Worm (Caenorhabditis elegans) whole organism, young adult: ENCODE data around the gene C04C3.7.
"Not testable (repeated sequence)": the region's sequence is repeated elsewhere in the genome, so short reads cannot be mapped to it uniquely, and the experiment has no call there.

Source experiments
- B0035.1 ChIP-seq: sonication (generic microtip); optimal IDR thresholded peaks from 2 replicates; lab custom pipeline; 2016; ENCODE audit warnings: missing genetic modification characterization, mild to moderate bottlenecking, missing compliant biosample characterization, missing genotype, missing genetic modification reagents
- C17E4.6 ChIP-seq: fragments of 200-800 bp; sonication (Bioruptor generic); IDR thresholded peaks from 2 replicates; pipeline ENCODE4 v1.3.6; 2022; ENCODE audit warnings: missing genetic modification reagents, missing genetic modification characterization, missing compliant biosample characterization
- F10E7.11 ChIP-seq: sonication (generic microtip); optimal IDR thresholded peaks from 2 replicates; lab custom pipeline; 2017; ENCODE audit warnings: mild to moderate bottlenecking, missing genetic modification characterization, moderate library complexity, missing compliant biosample characterization
- F57A8.1 ChIP-seq: fragments of 200-800 bp; sonication (Bioruptor generic); optimal IDR thresholded peaks from 2 replicates; lab custom pipeline; 2018; ENCODE audit warnings: mild to moderate bottlenecking, missing genetic modification characterization, moderate library complexity, missing compliant biosample characterization
- K11D2.4 ChIP-seq: fragments of 200-800 bp; sonication (Bioruptor generic); IDR thresholded peaks from 2 replicates; pipeline ENCODE4 v1.3.6; 2022; ENCODE audit warnings: missing genetic modification reagents, missing genetic modification characterization, missing compliant biosample characterization
- Y95B8A.8 ChIP-seq: fragments of 200-800 bp; sonication (Bioruptor generic); IDR thresholded peaks from 2 replicates; pipeline ENCODE4 v1.3.6; 2022; ENCODE audit warnings: missing genetic modification reagents, missing genetic modification characterization, missing compliant biosample characterization
- akir-1 ChIP-seq: fragments of 200-800 bp; sonication (Bioruptor generic); optimal IDR thresholded peaks from 2 replicates; lab custom pipeline; 2018; ENCODE audit warnings: mild to moderate bottlenecking, missing genetic modification characterization, moderate library complexity, missing compliant biosample characterization
- attf-3 ChIP-seq: fragments of 200-800 bp; sonication (Bioruptor generic); conservative IDR thresholded peaks from 2 replicates; pipeline ENCODE4 v1.3.6; 2022; ENCODE audit warnings: missing genetic modification reagents, missing genetic modification characterization, missing compliant biosample characterization
- ceh-27 ChIP-seq: fragments of 200-800 bp; sonication (Bioruptor generic); optimal IDR thresholded peaks from 2 replicates; lab custom pipeline; 2018; ENCODE audit warnings: mild to moderate bottlenecking, missing genetic modification characterization, moderate library complexity, missing compliant biosample characterization
- ceh-58 ChIP-seq: fragments of 200-800 bp; sonication (Bioruptor generic); IDR thresholded peaks from 2 replicates; pipeline ENCODE4 v1.3.6; 2022; ENCODE audit warnings: missing genetic modification characterization, missing compliant biosample characterization
- die-1 ChIP-seq: sonication (generic microtip); optimal IDR thresholded peaks from 2 replicates; lab custom pipeline; 2016; ENCODE audit warnings: missing genotype, mild to moderate bottlenecking, missing genetic modification characterization, missing compliant biosample characterization
- dox-1 ChIP-seq: fragments of 200-800 bp; sonication (Bioruptor generic); IDR thresholded peaks from 2 replicates; pipeline ENCODE4 v1.3.6; 2022; ENCODE audit warnings: missing genetic modification reagents, missing genetic modification characterization, missing compliant biosample characterization
- efl-1 ChIP-seq: fragments of 150-350 bp; optimal IDR thresholded peaks from 2 replicates; lab custom pipeline; 2014; ENCODE audit warnings: missing biosample characterization, missing genetic modification reagents, missing genetic modification characterization
- egrh-3 ChIP-seq: fragments of 200-800 bp; sonication (Bioruptor generic); IDR thresholded peaks from 2 replicates; pipeline ENCODE4 v1.3.6; 2022; ENCODE audit warnings: missing genetic modification reagents, missing genetic modification characterization, missing compliant biosample characterization
- fkh-3 ChIP-seq: sonication (generic microtip); optimal IDR thresholded peaks from 2 replicates; lab custom pipeline; 2016; ENCODE audit warnings: mild to moderate bottlenecking, missing genetic modification characterization, missing compliant biosample characterization
- let-526 ChIP-seq: fragments of 200-800 bp; sonication (Bioruptor generic); IDR thresholded peaks from 2 replicates; pipeline ENCODE4 v1.3.6; 2022; ENCODE audit warnings: missing genetic modification reagents, missing genetic modification characterization, missing compliant biosample characterization
- lin-26 ChIP-seq: fragments of 200-800 bp; sonication (Bioruptor generic); IDR thresholded peaks from 2 replicates; pipeline ENCODE4 v1.3.6; 2022; ENCODE audit warnings: missing genetic modification reagents, missing genetic modification characterization, missing compliant biosample characterization
- lin-54 ChIP-seq: fragments of 200-800 bp; sonication (Bioruptor generic); optimal IDR thresholded peaks from 2 replicates; lab custom pipeline; 2018; ENCODE audit warnings: mild to moderate bottlenecking, missing genetic modification characterization, missing compliant biosample characterization
- lsy-27 ChIP-seq: sonication (generic microtip); optimal IDR thresholded peaks from 2 replicates; lab custom pipeline; 2017; ENCODE audit warnings: missing genetic modification characterization, mild to moderate bottlenecking, missing compliant biosample characterization, antibody characterized with exemption, missing genotype, borderline replicate concordance; ENCODE audit not compliant: insufficient read depth
- nhr-90 ChIP-seq: sonication (generic microtip); optimal IDR thresholded peaks from 2 replicates; lab custom pipeline; 2016; ENCODE audit warnings: missing genotype, mild to moderate bottlenecking, missing genetic modification characterization, missing compliant biosample characterization
- pbrm-1 ChIP-seq: fragments of 200-800 bp; sonication (Bioruptor generic); IDR thresholded peaks from 2 replicates; pipeline ENCODE4 v1.3.6; 2022; ENCODE audit warnings: missing genetic modification reagents, missing genetic modification characterization, missing compliant biosample characterization
- pha-4 ChIP-seq: fragments of 150-350 bp; sonication (generic microtip); optimal IDR thresholded peaks from 2 replicates; lab custom pipeline; 2014; ENCODE audit warnings: missing biosample characterization, missing genetic modification reagents, missing genetic modification characterization
- snpc-4 ChIP-seq, 5 experiments: fragments of 150-350 bp in 1 of 5; sonication (generic microtip) in 4 of 5; optimal IDR thresholded peaks; 2 replicates each; lab custom pipeline; 2014 to 2018; ENCODE audit warnings: missing genetic modification characterization in 5 of 5, missing biosample characterization in 3 of 5, antibody characterized with exemption in 2 of 5, mild to moderate bottlenecking in 2 of 5, missing compliant biosample characterization in 2 of 5, missing genotype in 2 of 5, moderate library complexity in 2 of 5, missing genetic modification reagents in 1 of 5
- somi-1 ChIP-seq: fragments of 200-800 bp; sonication (Bioruptor generic); optimal IDR thresholded peaks from 2 replicates; lab custom pipeline; 2018; ENCODE audit warnings: mild to moderate bottlenecking, missing genetic modification characterization, missing compliant biosample characterization
- sptf-2 ChIP-seq: fragments of 200-800 bp; sonication (Bioruptor generic); optimal IDR thresholded peaks from 2 replicates; lab custom pipeline; 2018; ENCODE audit warnings: mild to moderate bottlenecking, missing genetic modification characterization, missing compliant biosample characterization
- tbx-9 ChIP-seq: sonication (generic microtip); optimal IDR thresholded peaks from 2 replicates; lab custom pipeline; 2016; ENCODE audit warnings: borderline replicate concordance, missing genetic modification characterization, inconsistent platforms, missing compliant biosample characterization
- xnd-1 ChIP-seq: sonication (generic microtip); optimal IDR thresholded peaks from 2 replicates; lab custom pipeline; 2016; ENCODE audit warnings: missing genotype, missing genetic modification reagents, missing genetic modification characterization, missing compliant biosample characterization
- zfh-2 ChIP-seq: fragments of 200-800 bp; sonication (Bioruptor generic); conservative IDR thresholded peaks from 2 replicates; pipeline ENCODE4 v1.3.6; 2022; ENCODE audit warnings: missing genetic modification reagents, missing genetic modification characterization, missing compliant biosample characterization
- zim-3 ChIP-seq: sonication (generic microtip); optimal IDR thresholded peaks from 2 replicates; lab custom pipeline; 2017; ENCODE audit warnings: mild to moderate bottlenecking, missing genetic modification characterization, moderate library complexity, missing compliant biosample characterization
- ztf-28 ChIP-seq: fragments of 200-800 bp; sonication (Bioruptor generic); IDR thresholded peaks from 2 replicates; pipeline ENCODE4 v1.3.6; 2022; ENCODE audit warnings: missing genetic modification reagents, missing genetic modification characterization, missing compliant biosample characterization
- ztf-3 ChIP-seq: fragments of 200-800 bp; sonication (Bioruptor generic); optimal IDR thresholded peaks from 2 replicates; lab custom pipeline; 2018; ENCODE audit warnings: mild to moderate bottlenecking, missing genetic modification characterization, missing compliant biosample characterization
- ztf-6 ChIP-seq: fragments of 200-800 bp; sonication (Bioruptor generic); IDR thresholded peaks from 2 replicates; pipeline ENCODE4 v1.3.6; 2022; ENCODE audit warnings: missing genetic modification reagents, missing genetic modification characterization, missing compliant biosample characterization

The C04C3.7 gene

DNA sequence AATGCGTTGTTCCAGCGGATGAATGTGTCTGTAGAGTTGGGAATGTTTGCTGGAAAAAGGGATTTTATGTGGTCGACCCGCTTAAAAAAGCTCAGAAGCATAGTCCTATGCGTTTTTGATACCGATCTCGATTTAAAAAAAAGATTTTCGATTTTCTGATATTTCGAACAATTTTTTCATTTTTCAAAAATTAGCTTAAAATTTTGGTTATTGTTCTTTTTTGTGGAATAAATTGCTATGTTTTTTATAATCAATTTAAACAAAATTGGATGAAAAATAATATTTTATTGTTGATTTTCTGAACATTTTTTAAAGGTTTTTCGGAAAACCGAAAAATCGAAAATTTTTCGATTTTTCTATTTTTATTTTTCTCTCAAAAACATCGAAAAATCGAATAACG is at the start of gene C04C3.7:
Gene C04C3.7, minus strand, starts transcription at position 101 of the 400 bp plus-strand sequence.
- TF ChIP-seq pbrm-1 (GFP tag; lab: Robert Waterston, UW); lin-26 (GFP tag; lab: Robert Waterston, UW); tbx-9 (tag; lab: Kevin White, UChicago): not testable (repeated sequence)

DNA sequence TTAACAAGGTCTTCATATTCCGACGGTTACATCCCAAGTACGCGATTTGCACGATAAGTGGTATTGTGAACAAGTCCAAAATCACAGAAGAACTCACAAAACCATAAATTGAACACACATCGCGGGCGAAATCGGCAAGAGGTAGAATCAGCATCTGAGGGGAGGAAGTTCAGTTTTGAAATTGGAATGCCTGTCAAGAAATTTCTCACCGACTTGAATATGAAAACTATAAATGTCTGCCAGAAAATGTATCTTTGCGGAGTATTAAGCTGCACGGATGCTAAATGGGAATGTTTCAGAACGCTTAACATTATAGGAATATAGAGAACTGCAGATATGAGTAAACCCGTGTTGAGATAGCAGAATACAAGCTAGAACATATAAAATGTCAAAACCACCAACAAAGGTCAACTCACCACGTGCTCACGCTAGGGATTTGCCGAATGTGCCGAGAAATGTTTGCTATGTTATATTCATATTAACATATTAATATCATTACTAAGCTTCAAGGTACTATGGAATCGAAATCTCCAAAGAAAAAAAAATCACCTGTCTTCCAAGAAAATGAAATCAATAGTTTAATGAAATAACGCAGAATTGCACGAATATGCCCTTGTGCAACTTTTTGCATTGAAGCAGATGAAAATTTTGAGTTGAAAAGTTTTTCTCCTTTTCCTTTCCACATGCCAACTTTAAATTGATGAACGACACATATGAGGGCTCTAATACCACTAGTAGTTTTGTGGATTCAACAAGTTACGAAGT is 49.1 kb upstream of the C04C3.7 start, which contains the start of gene srz-82:
Gene srz-82, plus strand, starts transcription at position 701 of the 765 bp plus-strand sequence.
- TF ChIP-seq dox-1 (GFP tag; lab: Robert Waterston, UW) (no peak), efl-1 (GFP tag; lab: Kevin White, UChicago) (no peak), Y95B8A.8 (no peak), ceh-27 (GFP tag; lab: Kevin White, UChicago) (no peak), sptf-2 (GFP tag; lab: Kevin White, UChicago) (no peak), zfh-2 (GFP tag; lab: Robert Waterston, UW) (no peak), lin-54 (no peak), F10E7.11 (tag; lab: Kevin White, UChicago) (no peak), B0035.1 (no peak), die-1 (tag; lab: Kevin White, UChicago) (no peak), lin-26 (GFP tag; lab: Robert Waterston, UW) (no peak), lsy-27 (no peak), egrh-3 (GFP tag; lab: Robert Waterston, UW) (no peak)
- TF ChIP-seq, all 124 proteins: peak for 0

DNA sequence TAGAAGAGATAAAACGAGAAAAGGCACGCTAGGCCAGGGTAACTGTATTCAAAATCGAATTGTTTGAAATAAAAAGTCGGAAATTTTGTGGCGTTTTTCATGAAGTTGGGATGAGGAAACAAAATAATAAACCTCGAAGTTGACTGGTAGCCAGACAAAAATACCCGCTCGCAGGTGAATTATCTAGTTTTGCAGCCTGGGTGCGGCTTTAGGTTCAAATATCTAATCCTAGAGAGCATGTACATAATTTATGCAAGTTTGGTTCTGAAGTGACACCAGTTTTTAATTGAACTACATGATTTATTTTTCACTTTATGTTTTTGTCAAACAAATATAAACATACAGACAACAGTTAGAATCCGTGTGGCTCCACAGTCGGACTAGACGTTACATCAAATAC is 48.5 kb upstream of the C04C3.7 start, which contains the start of gene srz-37:
Gene srz-37, minus strand, starts transcription at position 101 of the 400 bp plus-strand sequence.
- TF ChIP-seq xnd-1, result no peak
- no peak for TF ChIP-seq ceh-58 (GFP tag; lab: Robert Waterston, UW)
- no peak for TF ChIP-seq ztf-6 (GFP tag; lab: Robert Waterston, UW)
- no peak for TF ChIP-seq ztf-28 (GFP tag; lab: Robert Waterston, UW)
- TF ChIP-seq nhr-90 (tag; lab: Kevin White, UChicago), result no peak
- no peak for TF ChIP-seq akir-1 (GFP tag; lab: Kevin White, UChicago)
- no peak for TF ChIP-seq zim-3 (tag; lab: Kevin White, UChicago)
- no peak for TF ChIP-seq ztf-3
- TF ChIP-seq C17E4.6, result no peak
- TF ChIP-seq snpc-4 (GFP tag; optimal IDR thresholded peaks at IDR 0.05; lab: Kevin White, UChicago), result no peak
- TF ChIP-seq snpc-4 (tag; optimal IDR thresholded peaks at IDR 0.05; lab: Kevin White, UChicago), result no peak
- no peak for TF ChIP-seq fkh-3 (tag; lab: Kevin White, UChicago)

ce11 chrIV:3478911-3479385 is 45.7 kb upstream of the C04C3.7 start, which contains the start of the genes srz-70 and C09G12.5:
Gene srz-70, minus strand, starts transcription at chrIV:3479011.
Gene C09G12.5, plus strand, starts transcription at chrIV:3479335.
- TF ChIP-seq F10E7.11 (tag; lab: Kevin White, UChicago), result no peak
- no peak for TF ChIP-seq zim-3 (tag; lab: Kevin White, UChicago)
- no peak for TF ChIP-seq F57A8.1 (GFP tag; lab: Kevin White, UChicago)
- TF ChIP-seq somi-1 (GFP tag; lab: Kevin White, UChicago), result no peak
- TF ChIP-seq zfh-2 (GFP tag; lab: Robert Waterston, UW), result no peak
- no peak for TF ChIP-seq ztf-6 (GFP tag; lab: Robert Waterston, UW)
- no peak for TF ChIP-seq pha-4 (tag; lab: Kevin White, UChicago)
- no peak for TF ChIP-seq K11D2.4
- no peak for TF ChIP-seq let-526 (GFP tag; lab: Robert Waterston, UW)
- TF ChIP-seq attf-3 (GFP tag; lab: Robert Waterston, UW), result no peak
